Worm (Caenorhabditis elegans) whole organism, early embryonic: ENCODE measurements around the gene F45D3.1.

Experiments used
- B0310.2 ChIP-seq: sonication (generic microtip); optimal IDR thresholded peaks from 2 replicates; lab custom pipeline; 2016; ENCODE audit warnings: mild to moderate bottlenecking, missing genetic modification characterization, missing compliant biosample characterization
- F13C5.2 ChIP-seq: sonication (generic microtip); optimal IDR thresholded peaks from 2 replicates; lab custom pipeline; 2017; ENCODE audit warnings: mild to moderate bottlenecking, missing genetic modification characterization, inconsistent platforms, missing compliant biosample characterization
- aly-1 ChIP-seq: sonication (generic microtip); optimal IDR thresholded peaks from 2 replicates; lab custom pipeline; 2016; ENCODE audit warnings: missing genetic modification characterization, missing compliant biosample characterization
- ama-1 ChIP-seq: fragments of 150-350 bp; optimal IDR thresholded peaks from 2 replicates; lab custom pipeline; 2014
- ceh-13 ChIP-seq: fragments of 200-800 bp; sonication (Bioruptor generic); optimal IDR thresholded peaks from 2 replicates; lab custom pipeline; 2018; ENCODE audit warnings: mild to moderate bottlenecking, missing genetic modification characterization, missing compliant biosample characterization
- ceh-36 ChIP-seq: sonication (generic microtip); optimal IDR thresholded peaks from 2 replicates; lab custom pipeline; 2016; ENCODE audit warnings: missing genetic modification characterization, inconsistent platforms, missing compliant biosample characterization
- ets-7 ChIP-seq: sonication (generic microtip); optimal IDR thresholded peaks from 2 replicates; lab custom pipeline; 2016; ENCODE audit warnings: missing genotype, missing genetic modification characterization, missing compliant biosample characterization
- flt-1 ChIP-seq: fragments of 200-800 bp; sonication (Bioruptor generic); IDR thresholded peaks from 2 replicates; pipeline ENCODE4 v1.3.6; 2022; ENCODE audit warnings: missing genetic modification characterization, missing compliant biosample characterization
- hmbx-1 ChIP-seq: sonication (generic microtip); optimal IDR thresholded peaks from 2 replicates; lab custom pipeline; 2016; ENCODE audit warnings: mild to moderate bottlenecking, missing genetic modification characterization, missing compliant biosample characterization
- hmg-4 ChIP-seq: fragments of 200-800 bp; sonication (Bioruptor generic); optimal IDR thresholded peaks from 2 replicates; lab custom pipeline; 2018; ENCODE audit warnings: mild to moderate bottlenecking, missing genetic modification characterization, missing compliant biosample characterization
- hnd-1 ChIP-seq: sonication (generic microtip); optimal IDR thresholded peaks from 2 replicates; lab custom pipeline; 2016; ENCODE audit warnings: missing genetic modification characterization, missing compliant biosample characterization
- pes-1 ChIP-seq: fragments of 200-800 bp; sonication (Bioruptor generic); IDR thresholded peaks from 2 replicates; pipeline ENCODE4 v1.3.6; 2022; ENCODE audit warnings: missing genetic modification reagents, missing genetic modification characterization, missing compliant biosample characterization
- scrt-1 ChIP-seq: fragments of 200-800 bp; sonication (Bioruptor generic); IDR thresholded peaks from 2 replicates; pipeline ENCODE4 v1.3.6; 2022; ENCODE audit warnings: missing genetic modification characterization, missing compliant biosample characterization
- sea-1 ChIP-seq: fragments of 200-800 bp; sonication (Bioruptor generic); conservative IDR thresholded peaks from 2 replicates; pipeline ENCODE4 v1.3.6; 2022; ENCODE audit warnings: missing genetic modification characterization, missing compliant biosample characterization
- tbx-11 ChIP-seq: fragments of 200-800 bp; sonication (Bioruptor generic); IDR thresholded peaks from 2 replicates; pipeline ENCODE4 v1.3.6; 2022; ENCODE audit warnings: missing genetic modification characterization, missing compliant biosample characterization
- tbx-37 ChIP-seq: fragments of 200-800 bp; sonication (Bioruptor generic); conservative IDR thresholded peaks from 2 replicates; pipeline ENCODE4 v1.3.6; 2022; ENCODE audit warnings: missing genetic modification reagents, missing genetic modification characterization, missing compliant biosample characterization
- tra-4 ChIP-seq: sonication (generic microtip); optimal IDR thresholded peaks from 2 replicates; lab custom pipeline; 2017; ENCODE audit warnings: missing genetic modification characterization, missing compliant biosample characterization

Gene F45D3.1

ce11 chrV:12548830-12549229, 22.0 kb downstream of the F45D3.1 start:
- TF ChIP-seq F13C5.2 (tag; lab: Kevin White, UChicago) (no peak), ceh-13 (no peak)

- TF ChIP-seq hmbx-1 (tag; lab: Kevin White, UChicago) (no peak), aly-1 (no peak), ceh-36 (tag; lab: Kevin White, UChicago) (no peak), scrt-1 (no peak), tra-4 (tag; lab: Kevin White, UChicago) (no peak)
Observed at ce11 chrV:12549604-12550003, 22.7 kb downstream of the F45D3.1 start.

- TF ChIP-seq tbx-37 (no peak), B0310.2 (tag; lab: Kevin White, UChicago) (no peak), F13C5.2 (tag; lab: Kevin White, UChicago) (no peak), ets-7 (tag; lab: Kevin White, UChicago) (no peak), ceh-13 (no peak), ama-1 (lab: Kevin White, UChicago) (no peak), hmg-4 (no peak), pes-1 (GFP tag; lab: Robert Waterston, UW) (no peak), hnd-1 (tag; lab: Kevin White, UChicago) (no peak), flt-1 (no peak), hmbx-1 (tag; lab: Kevin White, UChicago) (no peak), tra-4 (tag; lab: Kevin White, UChicago) (no peak), tbx-11 (GFP tag; lab: Robert Waterston, UW) (no peak)
Observed at ce11 chrV:12550036-12550626, 23.3 kb downstream of the F45D3.1 start, which contains the start of gene F45D3.3. Gene F45D3.3 (minus strand): TSS chrV:12550385.

- TF ChIP-seq ama-1 (lab: Kevin White, UChicago) (no peak), ceh-13 (no peak)
Observed at ce11 chrV:12550755-12551154, 23.9 kb downstream of the F45D3.1 start.

- TF ChIP-seq sea-1 (GFP tag; lab: Robert Waterston, UW), result no peak
- no peak for TF ChIP-seq pes-1 (GFP tag; lab: Robert Waterston, UW)
- TF ChIP-seq B0310.2 (tag; lab: Kevin White, UChicago), result no peak
- TF ChIP-seq tbx-37, result no peak
- TF ChIP-seq tbx-11 (GFP tag; lab: Robert Waterston, UW), result no peak
- no peak for TF ChIP-seq ama-1 (lab: Kevin White, UChicago)
Observed at ce11 chrV:12551638-12552478, 25.0 kb downstream of the F45D3.1 start.

- TF ChIP-seq ama-1 (lab: Kevin White, UChicago) (no peak), F13C5.2 (tag; lab: Kevin White, UChicago) (no peak), hmbx-1 (tag; lab: Kevin White, UChicago) (no peak), aly-1 (no peak), hnd-1 (tag; lab: Kevin White, UChicago) (no peak), pes-1 (GFP tag; lab: Robert Waterston, UW) (no peak), hmg-4 (no peak), flt-1 (no peak), ceh-36 (tag; lab: Kevin White, UChicago) (no peak), tbx-11 (GFP tag; lab: Robert Waterston, UW) (no peak), scrt-1 (no peak), ets-7 (tag; lab: Kevin White, UChicago) (no peak), tra-4 (tag; lab: Kevin White, UChicago) (no peak), tbx-37 (no peak)
Observed at ce11 chrV:12552671-12553212, 25.9 kb downstream of the F45D3.1 start, which contains the start of gene F45D3.4. Gene F45D3.4 (minus strand): TSS chrV:12553191.

ce11 chrV:12553286-12553725, 26.4 kb downstream of the F45D3.1 start:
- TF ChIP-seq scrt-1 (no peak), ceh-36 (tag; lab: Kevin White, UChicago) (no peak), flt-1 (no peak)

- TF ChIP-seq aly-1 (no peak), tra-4 (tag; lab: Kevin White, UChicago) (no peak), F13C5.2 (tag; lab: Kevin White, UChicago) (no peak), hmg-4 (no peak), tbx-11 (GFP tag; lab: Robert Waterston, UW) (no peak), ets-7 (tag; lab: Kevin White, UChicago) (no peak), flt-1 (no peak)
Observed at ce11 chrV:12554172-12555031, 27.5 kb downstream of the F45D3.1 start.
